Fruit fly (Drosophila melanogaster) whole organism: ENCODE data around the gene Blos2.
A peak's percentile ranks its signal among the peaks of the same experiment; 100 is the strongest.

Source experiments
- CG8478 ChIP-seq: fragments of >200 bp; optimal IDR thresholded peaks from 2 replicates; lab custom pipeline; 2018; ENCODE audit warnings: inconsistent platforms
- Dll ChIP-seq: fragments of >200 bp; optimal IDR thresholded peaks from 2 replicates; lab custom pipeline; 2017
- EcR ChIP-seq, 2 experiments: fragments of >200 bp; optimal IDR thresholded peaks; 2 replicates each; lab custom pipeline; 2017; ENCODE audit warnings: missing biosample characterization in 2 of 2, missing genetic modification characterization in 2 of 2, missing genetic modification reagents in 2 of 2
- pan ChIP-seq: fragments of >200 bp; optimal IDR thresholded peaks from 2 replicates; lab custom pipeline; 2017
- psq ChIP-seq: fragments of >200 bp; optimal IDR thresholded peaks from 2 replicates; lab custom pipeline; 2017
- usp ChIP-seq: fragments of >200 bp; optimal IDR thresholded peaks from 2 replicates; lab custom pipeline; 2017; ENCODE audit warnings: missing biosample characterization, missing genetic modification characterization, mixed read lengths

Gene Blos2

dm6 chr3L:11061200-11061599, at the start of gene Blos2, which contains the start of gene CG6321:
Gene Blos2 (plus strand): TSS chr3L:11061571.
Gene CG6321 (minus strand): TSS chr3L:11061224.
- TF ChIP-seq psq (lab: Kevin White, UChicago) (no peak), pan (lab: Kevin White, UChicago) (peak; percentile 87), EcR (GFP tag; optimal IDR thresholded peaks at IDR 0.05; lab: Kevin White, UChicago) (no peak)

- TF ChIP-seq usp (GFP tag; lab: Kevin White, UChicago) (no peak), pan (lab: Kevin White, UChicago) (no peak), EcR (GFP tag; optimal IDR thresholded peaks at IDR 0.05; lab: Kevin White, UChicago) (no peak), psq (lab: Kevin White, UChicago) (no peak), CG8478 (no peak), Dll (lab: Kevin White, UChicago) (no peak)
These were observed 49.7 kb upstream of the Blos2 start for dm6 chr3L:11011610-11012202.

dm6 chr3L:11015203-11015602, 46.2 kb upstream of the Blos2 start:
- TF ChIP-seq psq (lab: Kevin White, UChicago) = no peak
- TF ChIP-seq usp (GFP tag; lab: Kevin White, UChicago) = no peak
- TF ChIP-seq CG8478 = no peak
- no peak for TF ChIP-seq Dll (lab: Kevin White, UChicago)
- no peak for TF ChIP-seq pan (lab: Kevin White, UChicago)
- TF ChIP-seq EcR (GFP tag; optimal IDR thresholded peaks at IDR 0.05; lab: Kevin White, UChicago) = no peak

- TF ChIP-seq EcR (GFP tag; optimal IDR thresholded peaks at IDR 0.05; lab: Kevin White, UChicago) = no peak
- no peak for TF ChIP-seq CG8478
- TF ChIP-seq psq (lab: Kevin White, UChicago) = no peak
- TF ChIP-seq Dll (lab: Kevin White, UChicago) = no peak
- TF ChIP-seq pan (lab: Kevin White, UChicago) = no peak
- no peak for TF ChIP-seq usp (GFP tag; lab: Kevin White, UChicago)
These were observed 41.3 kb upstream of the Blos2 start for dm6 chr3L:11020058-11020457.

dm6 chr3L:11021958-11022357, 39.4 kb upstream of the Blos2 start:
- TF ChIP-seq Dll (lab: Kevin White, UChicago) (peak; percentile 19), CG8478 (no peak)

dm6 chr3L:11023235-11023634, 38.1 kb upstream of the Blos2 start, which contains the start of gene Fad2:
Gene Fad2 (plus strand): TSS chr3L:11023535.
- TF ChIP-seq pan (lab: Kevin White, UChicago) = no peak
- TF ChIP-seq psq (lab: Kevin White, UChicago) = no peak
- TF ChIP-seq CG8478 = no peak
- no peak for TF ChIP-seq usp (GFP tag; lab: Kevin White, UChicago)
- TF ChIP-seq Dll (lab: Kevin White, UChicago) = no peak
- no peak for TF ChIP-seq EcR (GFP tag; optimal IDR thresholded peaks at IDR 0.05; lab: Kevin White, UChicago)

- no peak for TF ChIP-seq CG8478
- TF ChIP-seq usp (GFP tag; lab: Kevin White, UChicago) = no peak
- no peak for TF ChIP-seq EcR (GFP tag; optimal IDR thresholded peaks at IDR 0.05; lab: Kevin White, UChicago)
- no peak for TF ChIP-seq Dll (lab: Kevin White, UChicago)
- no peak for TF ChIP-seq pan (lab: Kevin White, UChicago)
These were observed 36.1 kb upstream of the Blos2 start, which contains the start of gene CG32079 for dm6 chr3L:11025261-11025660. Gene CG32079 (plus strand): TSS chr3L:11025561.

dm6 chr3L:11027279-11027678, 34.1 kb upstream of the Blos2 start, which contains the start of gene CG32081:
Gene CG32081 (plus strand): TSS chr3L:11027579.
- TF ChIP-seq psq (lab: Kevin White, UChicago) (no peak), usp (GFP tag; lab: Kevin White, UChicago) (no peak), Dll (lab: Kevin White, UChicago) (no peak), CG8478 (no peak), EcR (GFP tag; optimal IDR thresholded peaks at IDR 0.05; lab: Kevin White, UChicago) (no peak), pan (lab: Kevin White, UChicago) (no peak)

dm6 chr3L:11031784-11032183, 29.6 kb upstream of the Blos2 start:
- TF ChIP-seq usp (GFP tag; lab: Kevin White, UChicago) (no peak), Dll (lab: Kevin White, UChicago) (no peak), CG8478 (no peak), pan (lab: Kevin White, UChicago) (no peak), psq (lab: Kevin White, UChicago) (no peak), EcR (GFP tag; optimal IDR thresholded peaks at IDR 0.05; lab: Kevin White, UChicago) (no peak)

dm6 chr3L:11033327-11033975, 27.9 kb upstream of the Blos2 start:
- TF ChIP-seq psq (lab: Kevin White, UChicago) (no peak), usp (GFP tag; lab: Kevin White, UChicago) (no peak), Dll (lab: Kevin White, UChicago) (no peak), EcR (GFP tag; optimal IDR thresholded peaks at IDR 0.05; lab: Kevin White, UChicago) (no peak), pan (lab: Kevin White, UChicago) (no peak), CG8478 (no peak)

dm6 chr3L:11035039-11035438, 26.3 kb upstream of the Blos2 start:
- no peak for TF ChIP-seq EcR (GFP tag; optimal IDR thresholded peaks at IDR 0.05; lab: Kevin White, UChicago)
- no peak for TF ChIP-seq pan (lab: Kevin White, UChicago)
- TF ChIP-seq CG8478 = no peak
- no peak for TF ChIP-seq usp (GFP tag; lab: Kevin White, UChicago)
- no peak for TF ChIP-seq psq (lab: Kevin White, UChicago)
- no peak for TF ChIP-seq Dll (lab: Kevin White, UChicago)

- no peak for TF ChIP-seq CG8478
- TF ChIP-seq Dll (lab: Kevin White, UChicago) = no peak
- TF ChIP-seq EcR (GFP tag; optimal IDR thresholded peaks at IDR 0.05; lab: Kevin White, UChicago) = no peak
- TF ChIP-seq usp (GFP tag; lab: Kevin White, UChicago) = no peak
- no peak for TF ChIP-seq psq (lab: Kevin White, UChicago)
- TF ChIP-seq pan (lab: Kevin White, UChicago) = no peak
These were observed 20.2 kb upstream of the Blos2 start for dm6 chr3L:11041193-11041592.
